Fruit fly (Drosophila melanogaster) whole organism, embryonic: ENCODE results near the gene CG45099.

Experiments used
- Aef1 ChIP-seq: fragments of 200-800 bp; sonication (Bioruptor generic); IDR thresholded peaks from 3 replicates; pipeline ENCODE4 v1.3.6; 2022; ENCODE audit warnings: missing biosample characterization, missing genetic modification characterization
- CG10209 ChIP-seq: fragments of 200-800 bp; sonication (Bioruptor generic); optimal IDR thresholded peaks from 3 replicates; lab custom pipeline; 2017; ENCODE audit warnings: missing biosample characterization, mild to moderate bottlenecking, missing genetic modification characterization, missing genetic modification reagents
- CG10366 ChIP-seq: fragments of 200-800 bp; sonication (Bioruptor generic); IDR thresholded peaks from 2 replicates; pipeline ENCODE4 v1.3.6; 2022; ENCODE audit warnings: missing biosample characterization, missing genetic modification characterization
- CG11456 ChIP-seq: fragments of 200-800 bp; sonication (Bioruptor generic); IDR thresholded peaks from 3 replicates; pipeline ENCODE4 v1.3.6; 2022; ENCODE audit warnings: missing biosample characterization, missing genetic modification characterization
- CG11504 ChIP-seq: fragments of 200-800 bp; sonication (Bioruptor generic); optimal IDR thresholded peaks from 3 replicates; lab custom pipeline; 2019; ENCODE audit warnings: missing biosample characterization, mild to moderate bottlenecking, missing genetic modification characterization, moderate library complexity
- CG11696 ChIP-seq: fragments of 200-800 bp; sonication (Bioruptor generic); IDR thresholded peaks from 2 replicates; pipeline ENCODE4 v1.3.6; 2022; ENCODE audit warnings: missing biosample characterization, missing genetic modification characterization
- CG1233 ChIP-seq: fragments of 200-800 bp; sonication (Bioruptor generic); optimal IDR thresholded peaks from 4 replicates; lab custom pipeline; 2018; ENCODE audit warnings: missing biosample characterization, mild to moderate bottlenecking, missing genetic modification characterization
- CG14014 ChIP-seq: fragments of 200-800 bp; sonication (Bioruptor generic); IDR thresholded peaks from 2 replicates; pipeline ENCODE4 v1.3.6; 2022; ENCODE audit warnings: missing biosample characterization, missing genetic modification characterization
- CG16815 ChIP-seq: fragments of 200-800 bp; sonication (Bioruptor generic); optimal IDR thresholded peaks from 3 replicates; lab custom pipeline; 2017; ENCODE audit warnings: missing biosample characterization, mild to moderate bottlenecking, missing genetic modification characterization
- CG17328 ChIP-seq: fragments of 200-800 bp; sonication (Bioruptor generic); IDR thresholded peaks from 2 replicates; pipeline ENCODE4 v1.3.6; 2022; ENCODE audit warnings: missing biosample characterization, missing genetic modification characterization
- CG17385 ChIP-seq: fragments of 200-800 bp; sonication (Bioruptor generic); optimal IDR thresholded peaks from 3 replicates; lab custom pipeline; 2018; ENCODE audit warnings: missing biosample characterization, mild to moderate bottlenecking, missing genetic modification characterization
- CG32532 ChIP-seq: fragments of 200-800 bp; sonication (Bioruptor generic); IDR thresholded peaks from 2 replicates; pipeline ENCODE4 v1.3.6; 2022; ENCODE audit warnings: missing biosample characterization, missing genetic modification characterization
- CG3847 ChIP-seq: fragments of 200-800 bp; sonication (Bioruptor generic); IDR thresholded peaks from 2 replicates; pipeline ENCODE4 v1.3.6; 2022; ENCODE audit warnings: missing biosample characterization, missing genetic modification characterization
- CG4820 ChIP-seq: fragments of 200-800 bp; sonication (Bioruptor generic); optimal IDR thresholded peaks from 3 replicates; lab custom pipeline; 2016; ENCODE audit warnings: missing biosample characterization, missing genetic modification characterization
- CG7786 ChIP-seq: fragments of 200-800 bp; sonication (Bioruptor generic); optimal IDR thresholded peaks from 2 replicates; lab custom pipeline; 2016; ENCODE audit warnings: missing biosample characterization, missing genetic modification characterization
- CG8281 ChIP-seq: fragments of 200-800 bp; sonication (Bioruptor generic); optimal IDR thresholded peaks from 2 replicates; lab custom pipeline; 2018; ENCODE audit warnings: missing biosample characterization, mild to moderate bottlenecking, missing genetic modification characterization, moderate library complexity
- CG9215 ChIP-seq: fragments of 200-800 bp; sonication (Bioruptor generic); IDR thresholded peaks from 2 replicates; pipeline ENCODE4 v1.3.6; 2022; ENCODE audit warnings: missing biosample characterization, missing genetic modification characterization
- CG9932 ChIP-seq: fragments of 200-800 bp; sonication (Bioruptor generic); IDR thresholded peaks from 2 replicates; pipeline ENCODE4 v1.3.6; 2022; ENCODE audit warnings: missing biosample characterization, missing genetic modification characterization
- CkIIα-i1 ChIP-seq: fragments of 200-800 bp; sonication (Bioruptor generic); IDR thresholded peaks from 2 replicates; pipeline ENCODE4 v1.3.6; 2022; ENCODE audit warnings: missing biosample characterization, missing genetic modification characterization
- CoRest ChIP-seq: fragments of 200-800 bp; sonication (Bioruptor generic); optimal IDR thresholded peaks from 3 replicates; lab custom pipeline; 2018; ENCODE audit warnings: missing biosample characterization, mild to moderate bottlenecking, missing genetic modification characterization, moderate library complexity
- Dad ChIP-seq: fragments of 200-800 bp; sonication (Bioruptor generic); optimal IDR thresholded peaks from 3 replicates; lab custom pipeline; 2016; ENCODE audit warnings: missing biosample characterization, missing genetic modification characterization
- Doc3 ChIP-seq: fragments of 200-800 bp; sonication (Bioruptor generic); IDR thresholded peaks from 3 replicates; pipeline ENCODE4 v1.3.6; 2022; ENCODE audit warnings: missing biosample characterization, missing genetic modification characterization; ENCODE audit not compliant: partially characterized antibody
- H2.0 ChIP-seq: fragments of 200-800 bp; sonication (Bioruptor generic); IDR thresholded peaks from 2 replicates; pipeline ENCODE4 v1.3.6; 2022; ENCODE audit warnings: missing biosample characterization, missing genetic modification characterization
- Hr51 ChIP-seq, 2 experiments: fragments of 200-800 bp; sonication (Bioruptor generic); optimal IDR thresholded peaks; 2 replicates in 1 of 2; 3 replicates in 1 of 2; lab custom pipeline; 2016 to 2018; ENCODE audit warnings: missing biosample characterization in 2 of 2, missing genetic modification characterization in 2 of 2, mild to moderate bottlenecking in 1 of 2, moderate library complexity in 1 of 2
- Lim3 ChIP-seq: fragments of 200-800 bp; sonication (Bioruptor generic); IDR thresholded peaks from 2 replicates; pipeline ENCODE4 v1.3.6; 2022; ENCODE audit warnings: missing biosample characterization, missing genetic modification characterization
- MBD-R2 ChIP-seq: fragments of 200-800 bp; sonication (Bioruptor generic); IDR thresholded peaks from 2 replicates; pipeline ENCODE4 v1.3.6; 2022; ENCODE audit warnings: missing biosample characterization, missing genetic modification characterization
- NK7.1 ChIP-seq: fragments of 200-800 bp; sonication (Bioruptor generic); optimal IDR thresholded peaks from 3 replicates; lab custom pipeline; 2016; ENCODE audit warnings: missing biosample characterization, missing genetic modification characterization
- Nf-YA ChIP-seq: fragments of 200-800 bp; sonication (Bioruptor generic); IDR thresholded peaks from 2 replicates; pipeline ENCODE4 v1.3.6; 2022; ENCODE audit warnings: missing biosample characterization, missing genetic modification characterization
- NfI ChIP-seq: fragments of 200-800 bp; sonication (Bioruptor generic); optimal IDR thresholded peaks from 3 replicates; lab custom pipeline; 2018; ENCODE audit warnings: missing biosample characterization, mild to moderate bottlenecking, missing genetic modification characterization, moderate library complexity
- Ptx1 ChIP-seq: fragments of 200-800 bp; sonication (Bioruptor generic); IDR thresholded peaks from 2 replicates; pipeline ENCODE4 v1.3.6; 2022; ENCODE audit warnings: missing biosample characterization, missing genetic modification characterization
- TFAM ChIP-seq: fragments of 200-800 bp; sonication (Bioruptor generic); optimal IDR thresholded peaks from 2 replicates; lab custom pipeline; 2017; ENCODE audit warnings: missing biosample characterization, missing genetic modification characterization, inconsistent platforms
- Usf ChIP-seq: fragments of 200-800 bp; sonication (Bioruptor generic); optimal IDR thresholded peaks from 2 replicates; lab custom pipeline; 2017; ENCODE audit warnings: missing genotype, missing biosample characterization, missing genetic modification characterization
- ac ChIP-seq: fragments of 200-800 bp; sonication (Bioruptor generic); optimal IDR thresholded peaks from 3 replicates; lab custom pipeline; 2017; ENCODE audit warnings: missing biosample characterization, mild to moderate bottlenecking, missing genetic modification characterization
- az2 ChIP-seq: fragments of 200-800 bp; sonication (Bioruptor generic); optimal IDR thresholded peaks from 3 replicates; lab custom pipeline; 2016; ENCODE audit warnings: missing biosample characterization, missing genetic modification characterization
- croc ChIP-seq: fragments of 200-800 bp; sonication (Bioruptor generic); conservative IDR thresholded peaks from 3 replicates; pipeline ENCODE4 v1.3.6; 2022; ENCODE audit warnings: missing biosample characterization, missing genetic modification characterization
- dm ChIP-seq: fragments of 200-800 bp; sonication (Bioruptor generic); optimal IDR thresholded peaks from 3 replicates; lab custom pipeline; 2016; ENCODE audit warnings: missing biosample characterization, missing genetic modification characterization
- dysf ChIP-seq: fragments of 200-800 bp; sonication (Bioruptor generic); IDR thresholded peaks from 3 replicates; pipeline ENCODE4 v1.3.6; 2022; ENCODE audit warnings: missing biosample characterization, missing genetic modification characterization
- grau ChIP-seq: fragments of 200-800 bp; optimal IDR thresholded peaks from 3 replicates; lab custom pipeline; 2019; ENCODE audit warnings: missing biosample characterization, mild to moderate bottlenecking, missing genetic modification characterization, moderate library complexity
- ind ChIP-seq: fragments of 200-800 bp; sonication (Bioruptor generic); optimal IDR thresholded peaks from 3 replicates; lab custom pipeline; 2016; ENCODE audit warnings: missing biosample characterization, missing genetic modification characterization
- kni ChIP-seq: fragments of 200-800 bp; sonication (Bioruptor generic); optimal IDR thresholded peaks from 3 replicates; lab custom pipeline; 2017; ENCODE audit warnings: mild to moderate bottlenecking, missing biosample characterization, missing genetic modification reagents, missing genetic modification characterization
- lbe ChIP-seq: fragments of 200-800 bp; sonication (Bioruptor generic); optimal IDR thresholded peaks from 2 replicates; lab custom pipeline; 2016; ENCODE audit warnings: missing biosample characterization, mild to moderate bottlenecking, missing genetic modification characterization
- nau ChIP-seq: fragments of 200-800 bp; sonication (Bioruptor generic); optimal IDR thresholded peaks from 3 replicates; lab custom pipeline; 2017; ENCODE audit warnings: missing biosample characterization, mild to moderate bottlenecking, missing genetic modification characterization, missing genetic modification reagents
- nerfin-2 ChIP-seq: fragments of 200-800 bp; sonication (Bioruptor generic); IDR thresholded peaks from 2 replicates; pipeline ENCODE4 v1.3.6; 2022; ENCODE audit warnings: missing biosample characterization, missing genetic modification characterization; ENCODE audit not compliant: partially characterized antibody
- pita ChIP-seq: fragments of 200-800 bp; sonication (Bioruptor generic); optimal IDR thresholded peaks from 2 replicates; lab custom pipeline; 2017; ENCODE audit warnings: missing biosample characterization, mild to moderate bottlenecking, missing genetic modification characterization
- run ChIP-seq: fragments of 200-800 bp; sonication (Bioruptor generic); optimal IDR thresholded peaks from 3 replicates; lab custom pipeline; 2018; ENCODE audit warnings: missing biosample characterization, mild to moderate bottlenecking, missing genetic modification characterization
- shn ChIP-seq: fragments of 200-800 bp; sonication (Bioruptor generic); optimal IDR thresholded peaks from 3 replicates; lab custom pipeline; 2016; ENCODE audit warnings: missing biosample characterization, missing genetic modification characterization
- slbo ChIP-seq: fragments of 200-800 bp; sonication (Bioruptor generic); IDR thresholded peaks from 2 replicates; pipeline ENCODE4 v1.3.6; 2022; ENCODE audit warnings: missing biosample characterization, missing genetic modification characterization
- wdn ChIP-seq: fragments of 200-800 bp; sonication (Bioruptor generic); IDR thresholded peaks from 2 replicates; pipeline ENCODE4 v1.3.6; 2022; ENCODE audit warnings: missing biosample characterization, missing genetic modification characterization
- wek ChIP-seq: fragments of 200-800 bp; sonication (Bioruptor generic); optimal IDR thresholded peaks from 3 replicates; lab custom pipeline; 2018; ENCODE audit warnings: missing biosample characterization, mild to moderate bottlenecking, missing genetic modification characterization, moderate library complexity
- z ChIP-seq: fragments of 200-800 bp; sonication (Bioruptor generic); IDR thresholded peaks from 3 replicates; pipeline ENCODE4 v1.3.6; 2022; ENCODE audit warnings: missing biosample characterization, missing genetic modification characterization
- zf30C ChIP-seq: fragments of 200-800 bp; sonication (Bioruptor generic); optimal IDR thresholded peaks from 3 replicates; lab custom pipeline; 2018; ENCODE audit warnings: missing biosample characterization, mild to moderate bottlenecking, missing genetic modification characterization

CG45099 gene

dm6 chr3R:21992909-21993308 is 41.2 kb downstream of the CG45099 start (continued):
- peak; percentile 51 for TF ChIP-seq NfI (GFP tag; lab: Kevin White, UChicago)
- TF ChIP-seq CG11456 (GFP tag; lab: Robert Waterston, UW) = peak; percentile 75
- TF ChIP-seq CG10209 (GFP tag; lab: Kevin White, UChicago) = peak; percentile 22
- peak; percentile 20; the same call in 1 of the 2 replicates for TF ChIP-seq MBD-R2 (GFP tag; lab: Robert Waterston, UW)
- TF ChIP-seq Usf (GFP tag; lab: Kevin White, UChicago) = no peak
- peak; percentile 50 for TF ChIP-seq ind (GFP tag; lab: Kevin White, UChicago)
- no peak for TF ChIP-seq CG8281
- peak; percentile 1 for TF ChIP-seq CG1233 (GFP tag; lab: Kevin White, UChicago)
- TF ChIP-seq CG16815 (GFP tag; lab: Kevin White, UChicago) = peak; percentile 50
- no peak for TF ChIP-seq Hr51 (GFP tag; optimal IDR thresholded peaks at IDR 0.05; lab: Kevin White, UChicago)
- peak; percentile 34; the same call in 1 of the 2 replicates for TF ChIP-seq CG9215 (GFP tag; lab: Robert Waterston, UW)
- peak; percentile 46 for TF ChIP-seq CoRest (tag; lab: Kevin White, UChicago)
- peak; percentile 52; the same call in 1 of the 2 replicates for TF ChIP-seq CG14014
- peak; percentile 9 for TF ChIP-seq CG4820
- no peak for TF ChIP-seq pita
- peak; percentile 66; the same call in 2 of the 3 replicates for TF ChIP-seq dysf (GFP tag; lab: Robert Waterston, UW)
- TF ChIP-seq Nf-YA = peak; percentile 39; the same call in 1 of the 2 replicates
- TF ChIP-seq dm = peak; percentile 26
- TF ChIP-seq wek = no peak
- TF ChIP-seq H2.0 (GFP tag; lab: Robert Waterston, UW) = peak; percentile 57; the same call in 1 of the 2 replicates
- peak; percentile 32 for TF ChIP-seq az2
- no peak for TF ChIP-seq nerfin-2 (GFP tag; lab: Robert Waterston, UW)
- TF ChIP-seq z (GFP tag; lab: Robert Waterston, UW) = no peak
- TF ChIP-seq TFAM = no peak
- TF ChIP-seq croc (GFP tag; lab: Robert Waterston, UW) = peak; percentile 28; the same call in 1 of the 3 replicates
- TF ChIP-seq nau (GFP tag; lab: Kevin White, UChicago) = no peak
- peak; percentile 55 for TF ChIP-seq CG7786
- 0 out of 2 replicates have a peak, but pooled peaks have one; percentile 23 for TF ChIP-seq CG11696 (GFP tag; lab: Robert Waterston, UW)
- TF ChIP-seq ac (GFP tag; lab: Kevin White, UChicago) = no peak
- TF ChIP-seq zf30C (GFP tag; lab: Kevin White, UChicago) = no peak
- no peak for TF ChIP-seq run (tag; lab: Kevin White, UChicago)
- TF ChIP-seq slbo (GFP tag; lab: Robert Waterston, UW) = peak; percentile 80
- TF ChIP-seq kni (GFP tag; lab: Kevin White, UChicago) = no peak
- TF ChIP-seq wdn (GFP tag; lab: Robert Waterston, UW) = no peak
- TF ChIP-seq CG32532 = peak; percentile 73
- peak; percentile 67 for TF ChIP-seq Aef1 (GFP tag; lab: Robert Waterston, UW)
- no peak for TF ChIP-seq shn (GFP tag; lab: Kevin White, UChicago)
- no peak for TF ChIP-seq NK7.1
- TF ChIP-seq CG9932 (GFP tag; lab: Robert Waterston, UW) = peak; percentile 63
- TF ChIP-seq Dad (GFP tag; lab: Kevin White, UChicago) = no peak
- TF ChIP-seq lbe (GFP tag; lab: Kevin White, UChicago) = no peak
- TF ChIP-seq CG10366 = peak; percentile 59
- peak; percentile 23 for TF ChIP-seq CG17385
- peak; percentile 60 for TF ChIP-seq Ptx1
- TF ChIP-seq CG11504 = peak; percentile 53
- peak; percentile 68 for TF ChIP-seq grau (tag; lab: Kevin White, UChicago)
- no peak for TF ChIP-seq Doc3
- no peak for TF ChIP-seq CkIIα-i1 (GFP tag; lab: Robert Waterston, UW)
- TF ChIP-seq Lim3 = no peak
- peak; percentile 64 for TF ChIP-seq CG17328 (GFP tag; lab: Robert Waterston, UW)
- TF ChIP-seq CG3847 (GFP tag; lab: Robert Waterston, UW) = peak; percentile 21; the same call in 1 of the 2 replicates
